Fruit fly (Drosophila melanogaster): ENCODE measurements around the gene CG6927.
A peak's percentile ranks its signal among the peaks of the same experiment; 100 is the strongest.

Gene CG6927

DNA sequence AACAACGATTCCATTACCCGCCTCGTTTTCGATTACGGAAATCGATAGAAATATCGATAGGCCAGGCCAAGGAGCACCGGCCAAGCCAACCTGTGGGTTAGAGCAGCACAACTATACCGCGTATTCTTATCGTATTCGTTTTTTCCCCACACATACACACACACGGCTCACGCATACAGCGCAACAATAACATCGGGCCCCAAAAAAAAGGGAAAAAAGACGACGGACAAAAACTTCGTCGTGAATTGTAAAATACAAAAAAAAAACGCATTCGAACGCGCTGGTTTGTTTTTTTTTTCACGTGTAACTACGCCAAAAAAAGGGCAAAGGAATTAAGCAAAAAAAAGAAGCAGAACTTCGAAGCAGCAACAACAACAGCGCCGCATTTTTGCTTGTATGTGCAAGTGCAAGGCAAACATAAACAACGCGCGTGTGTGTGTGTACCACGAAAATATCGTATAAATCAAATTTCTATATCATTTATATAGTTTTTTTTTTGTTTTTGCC lies 2.3 kb downstream of the CG6927 start, which contains the start of gene CG32772:
Gene CG32772, plus strand, starts transcription at position 177 of the 507 bp plus-strand sequence.
- TF ChIP-seq CG7101 (tag; optimal IDR thresholded peaks at IDR 0.05), result peak; percentile 88
- peak; percentile 98 for TF ChIP-seq CG11617 (GFP tag; optimal IDR thresholded peaks at IDR 0.05)
- peak; percentile 93 for TF ChIP-seq pad (GFP tag; optimal IDR thresholded peaks at IDR 0.05)
- TF ChIP-seq Clk (GFP tag; optimal IDR thresholded peaks at IDR 0.05), result peak; percentile 77
- TF ChIP-seq bab1 (GFP tag; optimal IDR thresholded peaks at IDR 0.05), result peak; percentile 69
- peak; percentile 93 for TF ChIP-seq kay (GFP tag; ENCODE audit: borderline replicate concordance)
- peak; percentile 88 for TF ChIP-seq Mnt (GFP tag; optimal IDR thresholded peaks at IDR 0.05)
- peak; percentile 83 for TF ChIP-seq CG33017 (tag; optimal IDR thresholded peaks at IDR 0.05)
- TF ChIP-seq cic (GFP tag; optimal IDR thresholded peaks at IDR 0.05), result peak; percentile 95
- peak; percentile 69 for TF ChIP-seq toe (GFP tag; optimal IDR thresholded peaks at IDR 0.05)
- peak; percentile 94 for TF ChIP-seq CG1620 (GFP tag; optimal IDR thresholded peaks at IDR 0.05)
- peak; percentile 100 for TF ChIP-seq tj (GFP tag; optimal IDR thresholded peaks at IDR 0.05)
- peak; percentile 71 for TF ChIP-seq CG5204 (GFP tag; optimal IDR thresholded peaks at IDR 0.05)
- peak; percentile 96 for TF ChIP-seq Hr96 (GFP tag; optimal IDR thresholded peaks at IDR 0.05)
- TF ChIP-seq CG12768 (GFP tag; optimal IDR thresholded peaks at IDR 0.05), result peak; percentile 95
- TF ChIP-seq cnc (optimal IDR thresholded peaks at IDR 0.05), result no peak
- TF ChIP-seq CG14711 (tag; optimal IDR thresholded peaks at IDR 0.05), result peak; percentile 61
- peak; percentile 95 for TF ChIP-seq ovo (GFP tag; optimal IDR thresholded peaks at IDR 0.05)
- TF ChIP-seq CG7045 (GFP tag; optimal IDR thresholded peaks at IDR 0.05), result peak; percentile 86
- TF ChIP-seq Crg-1 (GFP tag; optimal IDR thresholded peaks at IDR 0.05), result peak; percentile 88

DNA sequence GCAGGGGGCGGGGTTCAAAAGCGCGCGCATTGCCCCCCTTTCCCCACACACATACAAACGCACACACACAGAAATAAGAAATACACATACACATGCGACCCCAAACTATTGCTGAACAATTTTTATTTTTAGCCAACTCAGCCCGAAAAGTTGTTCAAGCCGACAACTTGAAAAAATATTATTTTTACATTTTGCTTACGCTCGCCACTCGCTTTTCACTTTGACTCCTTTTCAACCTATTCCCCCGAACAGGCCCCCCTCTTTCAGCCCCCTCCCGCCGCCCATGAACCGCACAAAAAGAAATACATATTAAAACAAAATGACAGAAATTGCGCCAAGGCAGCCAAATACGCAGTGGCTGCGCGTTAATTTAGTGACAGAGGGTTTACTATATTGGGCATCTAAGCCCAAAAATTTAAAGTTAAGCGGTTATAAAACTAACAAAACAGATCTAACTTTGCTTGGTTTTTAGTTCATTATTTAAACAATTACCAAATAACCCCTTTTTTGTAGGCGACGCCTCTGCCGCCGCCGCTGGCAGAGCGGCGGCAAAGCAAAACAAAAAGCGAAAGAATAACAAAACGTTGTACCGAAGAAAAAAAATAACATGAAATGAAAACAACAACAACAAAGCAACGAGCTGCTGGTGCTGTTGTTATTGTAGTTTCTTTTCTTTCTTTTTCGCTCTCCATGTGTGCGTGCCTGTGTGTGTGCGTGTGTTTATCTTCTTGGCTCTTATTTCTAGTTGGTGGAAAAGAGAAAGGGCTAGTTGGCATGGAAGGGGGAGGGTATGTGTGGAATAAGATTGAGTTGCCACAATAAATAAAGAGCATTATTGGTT lies 3.5 kb downstream of the CG6927 start:
- peak; percentile 100 for TF ChIP-seq CG1620 (GFP tag; optimal IDR thresholded peaks at IDR 0.05)
- TF ChIP-seq CG12768 (GFP tag; optimal IDR thresholded peaks at IDR 0.05), result peak; percentile 100
- TF ChIP-seq kay (GFP tag; ENCODE audit: borderline replicate concordance), result peak; percentile 98
- peak; percentile 99 for TF ChIP-seq CG14711 (tag; optimal IDR thresholded peaks at IDR 0.05)
- TF ChIP-seq CG11617 (GFP tag; optimal IDR thresholded peaks at IDR 0.05), result peak; percentile 100
- TF ChIP-seq tj (GFP tag; optimal IDR thresholded peaks at IDR 0.05), result peak; percentile 100
- peak; percentile 100 for TF ChIP-seq bab1 (GFP tag; optimal IDR thresholded peaks at IDR 0.05)
- peak; percentile 98 for TF ChIP-seq CG5204 (GFP tag; optimal IDR thresholded peaks at IDR 0.05)
- TF ChIP-seq cic (GFP tag; optimal IDR thresholded peaks at IDR 0.05), result peak; percentile 96
- TF ChIP-seq ovo (GFP tag; optimal IDR thresholded peaks at IDR 0.05), result peak; percentile 99
- TF ChIP-seq CG7101 (tag; optimal IDR thresholded peaks at IDR 0.05), result peak; percentile 100
- peak; percentile 100 for TF ChIP-seq Crg-1 (GFP tag; optimal IDR thresholded peaks at IDR 0.05)
- TF ChIP-seq cnc (optimal IDR thresholded peaks at IDR 0.05), result no peak
- TF ChIP-seq Hr96 (GFP tag; optimal IDR thresholded peaks at IDR 0.05), result peak; percentile 100
- TF ChIP-seq pad (GFP tag; optimal IDR thresholded peaks at IDR 0.05), result peak; percentile 97
- peak; percentile 99 for TF ChIP-seq Clk (GFP tag; optimal IDR thresholded peaks at IDR 0.05)
- TF ChIP-seq Mnt (GFP tag; optimal IDR thresholded peaks at IDR 0.05), result peak; percentile 99
- peak; percentile 98 for TF ChIP-seq toe (GFP tag; optimal IDR thresholded peaks at IDR 0.05)
- TF ChIP-seq CG7045 (GFP tag; optimal IDR thresholded peaks at IDR 0.05), result peak; percentile 99
- peak; percentile 99 for TF ChIP-seq CG33017 (tag; optimal IDR thresholded peaks at IDR 0.05)

DNA sequence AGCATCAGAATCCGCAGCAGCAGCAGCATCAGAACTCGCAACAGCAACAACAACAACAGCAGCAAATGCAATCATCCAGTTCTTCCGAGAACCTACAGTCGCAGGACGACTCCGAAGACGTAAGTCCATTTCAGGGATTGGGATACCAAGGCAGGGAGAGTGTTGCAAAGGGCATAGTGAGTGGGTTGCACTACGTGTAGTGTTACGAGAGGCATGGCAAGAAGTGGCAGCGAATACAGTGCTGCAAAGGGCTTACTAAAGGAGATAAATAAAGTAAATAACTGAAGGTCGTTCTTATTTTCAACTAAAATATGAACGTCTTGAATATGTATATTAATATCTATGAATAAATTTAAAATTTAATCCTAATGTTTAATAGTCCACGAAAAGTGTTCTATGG lies 4.4 kb downstream of the CG6927 start:
- TF ChIP-seq cic (GFP tag; optimal IDR thresholded peaks at IDR 0.05) (no peak), bab1 (GFP tag; optimal IDR thresholded peaks at IDR 0.05) (no peak), CG11617 (GFP tag; optimal IDR thresholded peaks at IDR 0.05) (no peak), Mnt (GFP tag; optimal IDR thresholded peaks at IDR 0.05) (no peak), kay (GFP tag; ENCODE audit: borderline replicate concordance) (no peak), Clk (GFP tag; optimal IDR thresholded peaks at IDR 0.05) (no peak), CG7045 (GFP tag; optimal IDR thresholded peaks at IDR 0.05) (no peak), toe (GFP tag; optimal IDR thresholded peaks at IDR 0.05) (no peak), Hr96 (GFP tag; optimal IDR thresholded peaks at IDR 0.05) (no peak), CG5204 (GFP tag; optimal IDR thresholded peaks at IDR 0.05) (no peak), Crg-1 (GFP tag; optimal IDR thresholded peaks at IDR 0.05) (no peak), tj (GFP tag; optimal IDR thresholded peaks at IDR 0.05) (no peak), CG12768 (GFP tag; optimal IDR thresholded peaks at IDR 0.05) (no peak), CG14711 (tag; optimal IDR thresholded peaks at IDR 0.05) (no peak), ovo (GFP tag; optimal IDR thresholded peaks at IDR 0.05) (no peak), cnc (optimal IDR thresholded peaks at IDR 0.05) (no peak), CG7101 (tag; optimal IDR thresholded peaks at IDR 0.05) (no peak), CG1620 (GFP tag; optimal IDR thresholded peaks at IDR 0.05) (no peak)

DNA sequence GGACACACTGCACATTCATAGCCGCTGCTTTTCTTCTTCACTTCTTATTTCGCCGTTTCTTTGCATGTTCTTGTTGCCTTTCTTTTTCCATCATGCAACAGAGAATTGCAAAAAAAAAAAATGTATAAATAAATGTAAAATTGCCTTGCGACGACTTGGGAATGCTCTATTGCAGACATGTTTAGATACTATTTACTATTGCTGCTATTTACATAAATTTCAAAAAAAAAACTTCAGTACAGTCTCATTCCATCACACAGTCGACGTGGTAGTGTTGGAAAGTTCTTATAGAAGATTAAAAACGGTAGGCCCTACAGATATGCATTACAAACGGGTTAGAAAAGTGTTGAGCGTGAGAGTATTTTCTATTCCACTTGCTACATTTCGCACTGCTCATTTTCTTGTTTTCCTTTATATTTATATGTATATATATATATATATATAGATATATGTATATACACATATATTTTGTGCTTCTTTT lies 5.1 kb downstream of the CG6927 start:
- TF ChIP-seq CG11617 (GFP tag; optimal IDR thresholded peaks at IDR 0.05), result peak; percentile 46
- peak; percentile 34 for TF ChIP-seq CG5204 (GFP tag; optimal IDR thresholded peaks at IDR 0.05)
- no peak for TF ChIP-seq CG33017 (tag; optimal IDR thresholded peaks at IDR 0.05)
- no peak for TF ChIP-seq CG1620 (GFP tag; optimal IDR thresholded peaks at IDR 0.05)
- TF ChIP-seq CG7045 (GFP tag; optimal IDR thresholded peaks at IDR 0.05), result peak; percentile 12
- TF ChIP-seq CG12768 (GFP tag; optimal IDR thresholded peaks at IDR 0.05), result peak; percentile 44
- TF ChIP-seq ovo (GFP tag; optimal IDR thresholded peaks at IDR 0.05), result peak; percentile 19
- no peak for TF ChIP-seq kay (GFP tag; ENCODE audit: borderline replicate concordance)
- peak; percentile 74 for TF ChIP-seq tj (GFP tag; optimal IDR thresholded peaks at IDR 0.05)
- peak; percentile 51 for TF ChIP-seq CG14711 (tag; optimal IDR thresholded peaks at IDR 0.05)
- TF ChIP-seq pad (GFP tag; optimal IDR thresholded peaks at IDR 0.05), result peak; percentile 33
- peak; percentile 33 for TF ChIP-seq CG7101 (tag; optimal IDR thresholded peaks at IDR 0.05)
- TF ChIP-seq Hr96 (GFP tag; optimal IDR thresholded peaks at IDR 0.05), result peak; percentile 55
- TF ChIP-seq toe (GFP tag; optimal IDR thresholded peaks at IDR 0.05), result no peak
- TF ChIP-seq Clk (GFP tag; optimal IDR thresholded peaks at IDR 0.05), result no peak
- TF ChIP-seq bab1 (GFP tag; optimal IDR thresholded peaks at IDR 0.05), result peak; percentile 38
- peak; percentile 32 for TF ChIP-seq Crg-1 (GFP tag; optimal IDR thresholded peaks at IDR 0.05)
- TF ChIP-seq cic (GFP tag; optimal IDR thresholded peaks at IDR 0.05), result peak; percentile 14
- no peak for TF ChIP-seq cnc (optimal IDR thresholded peaks at IDR 0.05)
- TF ChIP-seq Mnt (GFP tag; optimal IDR thresholded peaks at IDR 0.05), result no peak

Measured in whole organism, adult.